Worm (Caenorhabditis elegans): ENCODE data around the gene str-211.

ce11 chrV:4980094-4980493 lies 36.0 kb upstream of the str-211 start:
- TF ChIP-seq tbx-37 (GFP tag; conservative IDR thresholded peaks at IDR 0.05) (no peak), tra-4 (tag; optimal IDR thresholded peaks at IDR 0.05) (no peak), hmbx-1 (tag; optimal IDR thresholded peaks at IDR 0.05) (no peak), hnd-1 (tag; optimal IDR thresholded peaks at IDR 0.05) (no peak), ceh-36 (tag; optimal IDR thresholded peaks at IDR 0.05) (no peak), ama-1 (optimal IDR thresholded peaks at IDR 0.05) (no peak), tbx-11 (GFP tag; IDR thresholded peaks at IDR 0.05) (no peak), flt-1 (GFP tag; IDR thresholded peaks at IDR 0.05) (no peak), pes-1 (GFP tag; IDR thresholded peaks at IDR 0.05) (no peak), aly-1 (tag; optimal IDR thresholded peaks at IDR 0.05) (no peak), sea-1 (GFP tag; conservative IDR thresholded peaks at IDR 0.05) (no peak), hmg-4 (GFP tag; optimal IDR thresholded peaks at IDR 0.05) (no peak)

All from whole organism, early embryonic.